Fruit fly (Drosophila melanogaster) whole organism, adult: Measurements from ENCODE around the gene CG12347.
A peak's percentile ranks its signal among the peaks of the same experiment; 100 is the strongest.

Source experiments
- CG11617 ChIP-seq: fragments of 200-800 bp; sonication (Bioruptor generic); optimal IDR thresholded peaks from 2 replicates; lab custom pipeline; 2017; ENCODE audit warnings: mild to moderate bottlenecking, missing biosample characterization, missing genetic modification reagents, missing genetic modification characterization
- CG12768 ChIP-seq: fragments of 200-800 bp; sonication (Bioruptor generic); optimal IDR thresholded peaks from 2 replicates; lab custom pipeline; 2017; ENCODE audit warnings: missing biosample characterization, missing genetic modification characterization, mild to moderate bottlenecking, moderate library complexity, missing genetic modification reagents
- CG14711 ChIP-seq: fragments of 200-800 bp; sonication (Bioruptor generic); optimal IDR thresholded peaks from 2 replicates; lab custom pipeline; 2018; ENCODE audit warnings: missing biosample characterization, mild to moderate bottlenecking, missing genetic modification characterization, moderate library complexity
- CG1620 ChIP-seq: fragments of 200-800 bp; sonication (Bioruptor generic); optimal IDR thresholded peaks from 2 replicates; lab custom pipeline; 2016; ENCODE audit warnings: missing biosample characterization, missing genetic modification characterization
- CG33017 ChIP-seq: fragments of 200-800 bp; sonication (Bioruptor generic); optimal IDR thresholded peaks from 2 replicates; lab custom pipeline; 2018; ENCODE audit warnings: missing biosample characterization, mild to moderate bottlenecking, missing genetic modification characterization, moderate library complexity
- CG5204 ChIP-seq: fragments of 200-800 bp; sonication (Bioruptor generic); optimal IDR thresholded peaks from 2 replicates; lab custom pipeline; 2016; ENCODE audit warnings: missing biosample characterization, missing genetic modification characterization
- CG7045 ChIP-seq: fragments of 200-800 bp; sonication (Bioruptor generic); optimal IDR thresholded peaks from 2 replicates; lab custom pipeline; 2017; ENCODE audit warnings: missing biosample characterization, mild to moderate bottlenecking, missing genetic modification characterization
- CG7101 ChIP-seq: fragments of 200-800 bp; sonication (Bioruptor generic); optimal IDR thresholded peaks from 2 replicates; lab custom pipeline; 2018; ENCODE audit warnings: missing biosample characterization, mild to moderate bottlenecking, missing genetic modification characterization, moderate library complexity
- Clk ChIP-seq: fragments of 200-800 bp; sonication (Bioruptor generic); optimal IDR thresholded peaks from 2 replicates; lab custom pipeline; 2017; ENCODE audit warnings: missing biosample characterization, missing genetic modification characterization
- Crg-1 ChIP-seq: fragments of 200-800 bp; sonication (Bioruptor generic); optimal IDR thresholded peaks from 2 replicates; lab custom pipeline; 2016; ENCODE audit warnings: missing biosample characterization, missing genetic modification characterization
- Hr96 ChIP-seq: fragments of 200-800 bp; sonication (Bioruptor generic); optimal IDR thresholded peaks from 2 replicates; lab custom pipeline; 2016; ENCODE audit warnings: missing biosample characterization, missing genetic modification characterization
- Mnt ChIP-seq: fragments of 200-800 bp; sonication (Bioruptor generic); optimal IDR thresholded peaks from 2 replicates; lab custom pipeline; 2016; ENCODE audit warnings: missing biosample characterization, mild to moderate bottlenecking, missing genetic modification characterization
- bab1 ChIP-seq: fragments of 200-800 bp; sonication (Bioruptor generic); optimal IDR thresholded peaks from 3 replicates; lab custom pipeline; 2019; ENCODE audit warnings: missing biosample characterization, mild to moderate bottlenecking, missing genetic modification characterization, moderate library complexity
- cic ChIP-seq: fragments of 200-800 bp; sonication (Bioruptor generic); optimal IDR thresholded peaks from 2 replicates; lab custom pipeline; 2017; ENCODE audit warnings: missing biosample characterization, mild to moderate bottlenecking, missing genetic modification characterization, moderate library complexity
- cnc ChIP-seq, 2 experiments: fragments of >200 bp; optimal IDR thresholded peaks; 2 replicates each; lab custom pipeline; 2017
- kay ChIP-seq: fragments of 200-800 bp; sonication (Bioruptor generic); peaks from one replicate; lab custom pipeline; 2016; ENCODE audit warnings: missing biosample characterization, missing genetic modification characterization, borderline replicate concordance
- ovo ChIP-seq: fragments of 200-800 bp; sonication (Bioruptor generic); optimal IDR thresholded peaks from 2 replicates; lab custom pipeline; 2016; ENCODE audit warnings: missing biosample characterization, missing genetic modification characterization
- pad ChIP-seq: fragments of 200-800 bp; sonication (Bioruptor generic); optimal IDR thresholded peaks from 3 replicates; lab custom pipeline; 2017; ENCODE audit warnings: missing biosample characterization, missing genetic modification characterization, mild to moderate bottlenecking, moderate library complexity, missing genetic modification reagents
- tj ChIP-seq: fragments of 200-800 bp; sonication (Bioruptor generic); optimal IDR thresholded peaks from 3 replicates; lab custom pipeline; 2017; ENCODE audit warnings: missing biosample characterization, mild to moderate bottlenecking, missing genetic modification characterization, moderate library complexity
- toe ChIP-seq: fragments of 200-800 bp; sonication (Bioruptor generic); optimal IDR thresholded peaks from 2 replicates; lab custom pipeline; 2016; ENCODE audit warnings: missing biosample characterization, missing genetic modification characterization

The CG12347 gene

DNA sequence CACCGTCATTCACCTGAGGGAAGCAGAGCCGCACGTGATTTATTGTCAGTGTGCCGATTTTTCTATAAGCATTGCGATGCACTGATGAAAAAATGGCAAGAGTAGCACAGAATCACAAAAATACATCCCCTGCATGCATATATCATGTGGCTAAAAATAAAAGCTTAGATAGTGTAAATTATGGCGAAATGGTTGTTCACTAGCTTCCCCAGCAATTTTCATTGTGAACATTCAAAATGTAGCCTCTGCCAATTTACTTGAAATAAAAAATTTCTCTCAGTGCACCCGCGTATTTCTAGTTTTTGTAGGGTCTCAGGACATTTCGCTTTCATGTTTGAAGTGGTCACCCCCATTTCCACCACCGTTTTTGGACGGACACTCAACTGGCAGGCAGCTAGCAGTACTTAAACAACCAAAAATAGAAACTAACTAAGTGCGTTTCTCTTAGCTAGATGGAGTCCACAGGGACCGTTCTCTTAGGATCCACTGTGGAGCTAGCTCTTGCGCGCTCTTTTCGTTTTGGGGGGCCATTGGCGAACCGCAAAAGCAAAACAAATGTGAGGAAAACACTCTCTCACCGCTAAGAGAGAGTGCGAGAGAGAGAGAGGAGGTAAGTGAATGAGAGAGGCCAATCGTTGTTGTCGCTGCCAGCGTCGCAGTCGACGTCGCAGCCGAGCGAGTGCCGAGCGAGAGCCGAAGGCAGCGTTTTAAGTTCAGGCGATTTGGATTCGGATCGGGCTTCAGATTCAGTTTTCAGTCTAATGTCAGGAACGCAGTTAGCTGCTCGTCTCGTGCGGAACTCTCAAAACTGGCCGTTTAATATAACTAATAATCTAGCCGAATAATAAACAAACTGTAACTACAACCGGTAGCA is 37.4 kb downstream of the CG12347 start:
- peak; percentile 41 for TF ChIP-seq CG33017 (tag; lab: Kevin White, UChicago)
- TF ChIP-seq cic (GFP tag; lab: Kevin White, UChicago): no peak

DNA sequence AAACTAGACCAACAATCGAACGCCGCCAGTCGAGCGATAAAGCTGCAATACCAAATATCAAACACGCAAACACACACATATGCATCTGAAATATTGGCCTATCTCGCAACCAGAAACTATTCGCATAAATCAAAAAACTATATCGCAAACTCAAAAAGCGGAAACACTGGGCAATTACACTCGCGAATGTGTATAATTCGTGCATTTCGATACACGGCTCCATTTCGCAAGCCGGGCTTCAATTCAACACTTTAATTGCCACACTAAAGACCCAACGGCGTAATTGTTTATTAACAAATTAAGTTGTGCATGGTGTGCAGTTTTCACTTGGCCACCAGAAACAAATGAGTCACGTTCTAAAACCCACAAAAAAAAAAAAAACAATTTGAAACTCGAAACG is 38.1 kb downstream of the CG12347 start:
- no peak for TF ChIP-seq toe (GFP tag; lab: Kevin White, UChicago)
- TF ChIP-seq tj (GFP tag; lab: Kevin White, UChicago): peak; percentile 61
- no peak for TF ChIP-seq bab1 (GFP tag; lab: Kevin White, UChicago)

DNA sequence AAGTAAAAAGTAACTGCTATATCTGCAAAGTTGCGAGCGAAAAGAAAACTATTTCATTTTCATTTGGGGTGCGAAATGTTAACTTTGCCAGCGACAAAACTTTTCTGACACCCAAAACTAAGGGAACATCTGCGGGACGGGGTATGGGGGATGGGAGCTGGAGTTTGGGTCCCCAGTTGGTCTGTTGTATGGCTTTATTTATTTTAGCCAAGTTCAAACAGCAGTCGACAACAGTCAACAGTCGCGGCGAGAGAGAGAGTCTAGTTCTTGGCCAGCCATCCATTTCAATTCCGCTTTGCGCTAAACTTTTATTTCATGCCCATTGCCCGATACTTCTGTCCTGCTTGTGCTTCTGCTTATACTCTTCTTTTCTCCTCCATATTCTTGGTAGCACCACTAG is 39.5 kb downstream of the CG12347 start:
- TF ChIP-seq CG14711 (tag; lab: Kevin White, UChicago) (no peak), kay (GFP tag; lab: Kevin White, UChicago) (no peak), cic (GFP tag; lab: Kevin White, UChicago) (no peak), pad (GFP tag; lab: Kevin White, UChicago) (no peak), CG12768 (GFP tag; lab: Kevin White, UChicago) (no peak), CG5204 (GFP tag; lab: Kevin White, UChicago) (no peak), Hr96 (GFP tag; lab: Kevin White, UChicago) (no peak), Clk (no peak)

DNA sequence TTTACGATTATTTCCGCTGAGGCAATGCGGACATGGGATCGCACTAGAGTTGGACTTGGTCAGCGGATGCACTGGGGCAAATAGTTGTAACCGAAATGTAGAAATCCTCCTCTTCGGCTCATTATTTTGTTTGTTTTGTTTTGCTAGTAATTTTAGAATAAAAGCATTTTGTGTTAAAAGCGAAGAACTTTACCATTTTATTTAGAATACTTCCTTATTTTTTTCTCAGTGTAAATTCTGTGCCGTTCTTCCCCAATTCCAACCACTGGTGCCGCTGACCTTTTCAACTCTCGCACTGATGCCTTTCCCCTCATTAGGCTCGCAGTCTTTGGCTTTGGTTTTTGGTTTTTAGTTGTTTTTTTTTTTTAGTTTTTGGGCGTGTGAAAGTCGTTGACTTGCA is 40.0 kb downstream of the CG12347 start:
- no peak for TF ChIP-seq Crg-1 (GFP tag; lab: Kevin White, UChicago)
- TF ChIP-seq toe (GFP tag; lab: Kevin White, UChicago): no peak
- TF ChIP-seq pad (GFP tag; lab: Kevin White, UChicago): no peak
- no peak for TF ChIP-seq Clk
- TF ChIP-seq CG14711 (tag; lab: Kevin White, UChicago): no peak
- no peak for TF ChIP-seq kay (GFP tag; lab: Kevin White, UChicago)
- no peak for TF ChIP-seq CG11617
- TF ChIP-seq Hr96 (GFP tag; lab: Kevin White, UChicago): no peak
- TF ChIP-seq CG7045: no peak
- no peak for TF ChIP-seq CG7101 (tag; lab: Kevin White, UChicago)
- TF ChIP-seq tj (GFP tag; lab: Kevin White, UChicago): no peak
- TF ChIP-seq CG12768 (GFP tag; lab: Kevin White, UChicago): no peak
- TF ChIP-seq CG1620 (GFP tag; lab: Kevin White, UChicago): no peak
- no peak for TF ChIP-seq CG5204 (GFP tag; lab: Kevin White, UChicago)
- no peak for TF ChIP-seq cnc (optimal IDR thresholded peaks at IDR 0.05; lab: Kevin White, UChicago)
- no peak for TF ChIP-seq cic (GFP tag; lab: Kevin White, UChicago)
- TF ChIP-seq bab1 (GFP tag; lab: Kevin White, UChicago): no peak
- no peak for TF ChIP-seq CG33017 (tag; lab: Kevin White, UChicago)

DNA sequence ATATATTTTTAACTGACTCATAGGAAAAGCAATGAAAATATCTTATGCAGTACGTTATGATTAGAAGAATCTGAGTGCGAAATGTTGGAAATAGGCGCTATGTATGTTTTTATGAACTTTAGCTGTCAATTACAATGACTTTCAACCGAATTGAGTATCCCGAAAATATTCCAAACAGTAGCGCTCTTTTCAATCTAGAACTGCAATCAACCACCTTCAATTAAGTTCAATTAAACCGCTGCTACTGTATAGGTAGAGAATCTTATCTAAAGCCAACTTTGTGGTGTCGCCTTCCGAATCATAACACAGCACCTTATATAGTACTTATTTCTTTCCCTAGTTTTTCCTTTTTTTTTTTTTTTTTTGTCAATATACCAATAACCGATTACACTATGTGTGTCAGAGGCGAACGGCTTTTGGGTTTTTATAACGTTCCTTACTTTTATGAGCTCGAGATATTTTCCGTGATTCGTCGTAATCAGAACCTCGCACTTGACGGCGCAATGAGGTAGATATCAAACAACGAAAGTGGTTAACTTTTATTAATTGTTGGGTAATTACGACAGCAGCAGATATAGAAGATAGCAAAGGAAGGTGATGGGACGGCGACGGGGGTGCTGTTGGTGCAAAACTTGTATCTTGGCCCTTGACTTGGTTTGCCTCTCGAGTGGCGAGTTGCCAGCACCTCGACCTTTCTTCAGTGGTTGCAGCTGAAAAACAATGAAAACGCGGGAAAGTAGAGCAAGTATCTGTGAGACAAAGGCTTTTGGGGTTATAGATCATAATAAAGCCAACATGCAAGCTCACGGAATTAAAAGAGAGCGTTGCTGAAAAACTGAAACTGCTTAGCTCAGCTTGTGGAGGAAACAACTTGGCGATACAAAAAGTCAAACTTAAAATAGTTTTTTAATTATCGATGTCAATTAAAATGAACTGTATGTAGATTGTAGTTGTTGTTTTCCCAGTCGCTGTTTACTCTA is 42.3 kb downstream of the CG12347 start:
- TF ChIP-seq Mnt (GFP tag; lab: Kevin White, UChicago): no peak
- TF ChIP-seq CG11617: no peak
- no peak for TF ChIP-seq Crg-1 (GFP tag; lab: Kevin White, UChicago)
- peak; percentile 57 for TF ChIP-seq kay (GFP tag; lab: Kevin White, UChicago)
- no peak for TF ChIP-seq CG12768 (GFP tag; lab: Kevin White, UChicago)
- no peak for TF ChIP-seq CG1620 (GFP tag; lab: Kevin White, UChicago)
- no peak for TF ChIP-seq Hr96 (GFP tag; lab: Kevin White, UChicago)
- TF ChIP-seq CG14711 (tag; lab: Kevin White, UChicago): no peak
- TF ChIP-seq tj (GFP tag; lab: Kevin White, UChicago): peak; percentile 84
- no peak for TF ChIP-seq CG7101 (tag; lab: Kevin White, UChicago)
- no peak for TF ChIP-seq cnc (optimal IDR thresholded peaks at IDR 0.05; lab: Kevin White, UChicago)
- no peak for TF ChIP-seq bab1 (GFP tag; lab: Kevin White, UChicago)
- TF ChIP-seq CG7045: no peak

DNA sequence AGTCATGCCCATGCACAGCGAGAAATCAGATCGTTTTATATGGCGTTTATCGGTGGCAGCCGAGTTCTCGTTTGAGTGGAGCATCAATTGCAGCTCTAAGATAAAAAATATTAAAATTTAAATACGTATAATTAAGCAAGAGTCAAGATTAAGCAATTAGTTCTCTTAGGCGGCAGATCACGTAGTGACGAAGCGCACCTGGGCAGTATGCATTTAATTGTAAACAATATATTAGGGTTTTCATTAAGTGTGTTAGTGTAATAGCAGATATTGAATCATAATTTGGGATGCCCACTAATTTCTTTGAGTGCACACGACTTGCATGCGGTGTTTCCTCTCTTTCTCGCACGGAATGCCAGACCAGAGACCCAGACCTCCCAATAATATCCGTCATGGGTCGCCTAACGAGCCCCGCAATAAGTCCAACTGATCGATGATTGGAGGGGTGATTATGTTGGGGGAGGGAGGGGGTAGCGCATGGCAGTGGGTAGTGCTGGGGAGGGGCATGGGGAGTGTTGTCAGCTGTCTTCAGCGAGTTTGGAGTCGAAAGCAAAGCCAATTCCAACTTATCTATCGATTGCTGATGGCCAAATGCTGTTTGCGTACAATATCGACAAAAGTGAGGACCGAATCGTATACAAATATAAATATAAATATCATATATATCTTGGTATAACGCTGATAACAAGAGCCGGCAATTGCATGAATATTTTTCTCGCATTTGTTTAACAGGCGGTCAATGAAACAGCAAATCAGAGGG is 43.3 kb downstream of the CG12347 start:
- no peak for TF ChIP-seq tj (GFP tag; lab: Kevin White, UChicago)
- peak; percentile 25 for TF ChIP-seq CG14711 (tag; lab: Kevin White, UChicago)
- TF ChIP-seq pad (GFP tag; lab: Kevin White, UChicago): peak; percentile 49
- peak; percentile 59 for TF ChIP-seq Hr96 (GFP tag; lab: Kevin White, UChicago)
- peak; percentile 36 to 67 for TF ChIP-seq cnc (optimal IDR thresholded peaks at IDR 0.05; lab: Kevin White, UChicago)
- peak; percentile 17 for TF ChIP-seq Mnt (GFP tag; lab: Kevin White, UChicago)
- peak; percentile 50 for TF ChIP-seq toe (GFP tag; lab: Kevin White, UChicago)
- TF ChIP-seq bab1 (GFP tag; lab: Kevin White, UChicago): peak; percentile 65
- peak; percentile 72 for TF ChIP-seq Clk
- no peak for TF ChIP-seq ovo (GFP tag; lab: Kevin White, UChicago)
- peak; percentile 69 for TF ChIP-seq CG11617
- peak; percentile 49 for TF ChIP-seq CG33017 (tag; lab: Kevin White, UChicago)
- TF ChIP-seq kay (GFP tag; lab: Kevin White, UChicago): peak; percentile 24
- peak; percentile 12 for TF ChIP-seq Crg-1 (GFP tag; lab: Kevin White, UChicago)
- peak; percentile 69 for TF ChIP-seq CG12768 (GFP tag; lab: Kevin White, UChicago)
- peak; percentile 14 for TF ChIP-seq CG1620 (GFP tag; lab: Kevin White, UChicago)
- no peak for TF ChIP-seq cic (GFP tag; lab: Kevin White, UChicago)
- TF ChIP-seq CG7101 (tag; lab: Kevin White, UChicago): peak; percentile 37
- TF ChIP-seq CG7045: peak; percentile 81
- TF ChIP-seq CG5204 (GFP tag; lab: Kevin White, UChicago): peak; percentile 74
